Worm (Caenorhabditis elegans) whole organism, L1 larva: Measurements from ENCODE around the gene rnf-5.

Source experiments
- C04F5.9 ChIP-seq: sonication (generic microtip); optimal IDR thresholded peaks from 2 replicates; lab custom pipeline; 2016; ENCODE audit warnings: missing genetic modification characterization, missing compliant biosample characterization
- C16A3.4 ChIP-seq: fragments of 150-350 bp; optimal IDR thresholded peaks from 2 replicates; lab custom pipeline; 2014; ENCODE audit warnings: missing biosample characterization, missing genetic modification characterization
- F16B12.6 ChIP-seq: fragments of 150-350 bp; optimal IDR thresholded peaks from 2 replicates; lab custom pipeline; 2014; ENCODE audit warnings: missing biosample characterization, missing genetic modification characterization
- alr-1 ChIP-seq: fragments of 200-800 bp; sonication (Bioruptor generic); optimal IDR thresholded peaks from 2 replicates; lab custom pipeline; 2018; ENCODE audit warnings: borderline replicate concordance, mild to moderate bottlenecking, missing genetic modification characterization, missing compliant biosample characterization
- aly-2 ChIP-seq: fragments of 150-350 bp; optimal IDR thresholded peaks from 2 replicates; lab custom pipeline; 2014; ENCODE audit warnings: missing biosample characterization, missing genetic modification characterization
- blmp-1 ChIP-seq: fragments of 150-350 bp; optimal IDR thresholded peaks from 2 replicates; lab custom pipeline; 2014; ENCODE audit warnings: missing biosample characterization, missing genetic modification characterization
- ceh-8 ChIP-seq: fragments of 200-800 bp; sonication (Bioruptor generic); optimal IDR thresholded peaks from 2 replicates; lab custom pipeline; 2018; ENCODE audit warnings: mild to moderate bottlenecking, missing genetic modification characterization, moderate library complexity, missing compliant biosample characterization
- ceh-82 ChIP-seq, 3 experiments: fragments of 150-350 bp in 1 of 3; sonication (generic microtip) in 2 of 3; optimal IDR thresholded peaks; 2 replicates each; lab custom pipeline; 2014 to 2017; ENCODE audit warnings: missing biosample characterization in 3 of 3, missing genetic modification characterization in 3 of 3
- ceh-88 ChIP-seq: fragments of 200-800 bp; sonication (Bioruptor generic); IDR thresholded peaks from 2 replicates; pipeline ENCODE4 v1.3.6; 2022; ENCODE audit warnings: missing genetic modification characterization, missing compliant biosample characterization
- dpl-1 ChIP-seq, 3 experiments: fragments of 150-350 bp in 2 of 3; sonication (generic microtip) in 1 of 3; optimal IDR thresholded peaks; 2 replicates each; lab custom pipeline; 2014 to 2017; ENCODE audit warnings: missing biosample characterization in 3 of 3, missing genetic modification characterization in 3 of 3, missing genetic modification reagents in 3 of 3
- dsc-1 ChIP-seq: sonication (generic microtip); optimal IDR thresholded peaks from 2 replicates; lab custom pipeline; 2016; ENCODE audit warnings: mild to moderate bottlenecking, missing genetic modification characterization, missing compliant biosample characterization
- efl-1 ChIP-seq, 4 experiments: fragments of 150-350 bp; optimal IDR thresholded peaks in 3 of 4; peaks in 1 of 4; 1 replicate in 1 of 4; 2 replicates in 3 of 4; lab custom pipeline; 2014; ENCODE audit warnings: missing biosample characterization in 2 of 4, missing genetic modification characterization in 2 of 4, missing genetic modification reagents in 2 of 4
- egl-13 ChIP-seq: sonication (generic microtip); optimal IDR thresholded peaks from 2 replicates; lab custom pipeline; 2016; ENCODE audit warnings: missing genotype, missing genetic modification reagents, missing genetic modification characterization, missing compliant biosample characterization
- egl-27 ChIP-seq, 2 experiments: fragments of 150-350 bp in 1 of 2; sonication (generic microtip); optimal IDR thresholded peaks; 3 replicates each; lab custom pipeline; 2017 to 2018; ENCODE audit warnings: missing biosample characterization in 2 of 2, missing genetic modification characterization in 2 of 2, missing genetic modification reagents in 2 of 2
- ets-5 ChIP-seq: fragments of 200-800 bp; sonication (Bioruptor generic); IDR thresholded peaks from 2 replicates; pipeline ENCODE4 v1.3.6; 2022; ENCODE audit warnings: missing genetic modification characterization, missing compliant biosample characterization
- fkh-4 ChIP-seq: sonication (generic microtip); optimal IDR thresholded peaks from 2 replicates; lab custom pipeline; 2016; ENCODE audit warnings: missing compliant biosample characterization, missing genetic modification characterization, borderline replicate concordance
- fkh-8 ChIP-seq: sonication (generic microtip); optimal IDR thresholded peaks from 2 replicates; lab custom pipeline; 2016; ENCODE audit warnings: mild to moderate bottlenecking, missing genetic modification characterization, missing compliant biosample characterization
- grh-1 ChIP-seq: fragments of 200-800 bp; sonication (Bioruptor generic); IDR thresholded peaks from 2 replicates; pipeline ENCODE4 v1.3.6; 2022; ENCODE audit warnings: missing genetic modification reagents, missing genetic modification characterization, missing compliant biosample characterization
- hlh-4 ChIP-seq: sonication (generic microtip); optimal IDR thresholded peaks from 2 replicates; lab custom pipeline; 2016; ENCODE audit warnings: mild to moderate bottlenecking, missing genetic modification characterization, missing compliant biosample characterization
- irx-1 ChIP-seq: sonication (generic microtip); optimal IDR thresholded peaks from 2 replicates; lab custom pipeline; 2016; ENCODE audit warnings: missing genetic modification characterization, missing compliant biosample characterization
- isw-1 ChIP-seq: fragments of 200-800 bp; sonication (Bioruptor generic); IDR thresholded peaks from 2 replicates; pipeline ENCODE4 v1.3.6; 2022; ENCODE audit warnings: missing genetic modification characterization, missing compliant biosample characterization
- jun-1 ChIP-seq: fragments of 150-350 bp; optimal IDR thresholded peaks from 2 replicates; lab custom pipeline; 2014; ENCODE audit warnings: missing biosample characterization, missing genetic modification reagents, missing genetic modification characterization
- lin-13 ChIP-seq: fragments of 150-350 bp; optimal IDR thresholded peaks from 2 replicates; lab custom pipeline; 2014; ENCODE audit warnings: missing biosample characterization, missing genetic modification reagents, missing genetic modification characterization
- lin-14 ChIP-seq: fragments of 200-800 bp; sonication (Bioruptor generic); optimal IDR thresholded peaks from 2 replicates; lab custom pipeline; 2018; ENCODE audit warnings: mild to moderate bottlenecking, missing genetic modification characterization, moderate library complexity, missing compliant biosample characterization
- lin-39 ChIP-seq: fragments of 150-350 bp; optimal IDR thresholded peaks from 2 replicates; lab custom pipeline; 2014; ENCODE audit warnings: missing biosample characterization, missing genetic modification reagents, missing genetic modification characterization
- mab-9 ChIP-seq: fragments of 200-800 bp; sonication (Bioruptor generic); IDR thresholded peaks from 2 replicates; pipeline ENCODE4 v1.3.6; 2022; ENCODE audit warnings: missing genetic modification reagents, missing genetic modification characterization, missing compliant biosample characterization
- mdl-1 ChIP-seq, 2 experiments: fragments of 150-350 bp; optimal IDR thresholded peaks; 2 replicates each; lab custom pipeline; 2014 to 2017; ENCODE audit warnings: missing biosample characterization in 2 of 2, missing genetic modification characterization in 2 of 2, inconsistent platforms in 1 of 2
- mef-2 ChIP-seq: fragments of 150-350 bp; optimal IDR thresholded peaks from 2 replicates; lab custom pipeline; 2014; ENCODE audit warnings: missing biosample characterization, missing genetic modification characterization
- nhr-19 ChIP-seq: fragments of 200-800 bp; sonication (Bioruptor generic); conservative IDR thresholded peaks from 2 replicates; pipeline ENCODE4 v1.3.6; 2022; ENCODE audit warnings: missing genetic modification characterization, missing compliant biosample characterization
- nhr-20 ChIP-seq: sonication (generic microtip); optimal IDR thresholded peaks from 2 replicates; lab custom pipeline; 2016; ENCODE audit warnings: mild to moderate bottlenecking, missing genetic modification characterization, missing compliant biosample characterization
- nhr-28 ChIP-seq: fragments of 150-350 bp; optimal IDR thresholded peaks from 2 replicates; lab custom pipeline; 2014; ENCODE audit warnings: missing biosample characterization, missing genetic modification characterization
- nhr-47 ChIP-seq: sonication (generic microtip); optimal IDR thresholded peaks from 2 replicates; lab custom pipeline; 2016; ENCODE audit warnings: mild to moderate bottlenecking, missing genetic modification characterization, moderate library complexity, missing compliant biosample characterization
- nhr-71 ChIP-seq: sonication (generic microtip); optimal IDR thresholded peaks from 2 replicates; lab custom pipeline; 2016; ENCODE audit warnings: mild to moderate bottlenecking, missing genetic modification characterization, moderate library complexity, missing compliant biosample characterization
- nhr-77 ChIP-seq: fragments of 150-350 bp; optimal IDR thresholded peaks from 2 replicates; lab custom pipeline; 2014; ENCODE audit warnings: missing biosample characterization, missing genetic modification characterization
- nhr-84 ChIP-seq: sonication (generic microtip); optimal IDR thresholded peaks from 2 replicates; lab custom pipeline; 2017; ENCODE audit warnings: missing biosample characterization, missing genetic modification characterization
- nhr-90 ChIP-seq: sonication (generic microtip); optimal IDR thresholded peaks from 2 replicates; lab custom pipeline; 2016; ENCODE audit warnings: mild to moderate bottlenecking, missing genetic modification characterization, missing compliant biosample characterization; ENCODE audit not compliant: poor library complexity
- pag-3 ChIP-seq: sonication (generic microtip); optimal IDR thresholded peaks from 2 replicates; lab custom pipeline; 2017; ENCODE audit warnings: missing genetic modification characterization, mild to moderate bottlenecking, missing compliant biosample characterization, antibody characterized with exemption, borderline replicate concordance; ENCODE audit not compliant: insufficient read depth
- pqm-1 ChIP-seq: sonication (generic microtip); optimal IDR thresholded peaks from 3 replicates; lab custom pipeline; 2017; ENCODE audit warnings: missing biosample characterization, missing genetic modification characterization
- rnt-1 ChIP-seq: sonication (generic microtip); optimal IDR thresholded peaks from 2 replicates; lab custom pipeline; 2016; ENCODE audit warnings: mild to moderate bottlenecking, missing genetic modification characterization, moderate library complexity, missing compliant biosample characterization
- sox-4 ChIP-seq: sonication (generic microtip); optimal IDR thresholded peaks from 2 replicates; lab custom pipeline; 2016; ENCODE audit warnings: missing genetic modification characterization, missing compliant biosample characterization
- sptf-1 ChIP-seq: fragments of 150-350 bp; optimal IDR thresholded peaks from 2 replicates; lab custom pipeline; 2014; ENCODE audit warnings: missing biosample characterization, missing genetic modification characterization
- sup-37 ChIP-seq: fragments of 200-800 bp; sonication (Bioruptor generic); optimal IDR thresholded peaks from 2 replicates; lab custom pipeline; 2018; ENCODE audit warnings: mild to moderate bottlenecking, missing genetic modification characterization, missing compliant biosample characterization
- swsn-7 ChIP-seq: sonication (generic microtip); optimal IDR thresholded peaks from 2 replicates; lab custom pipeline; 2016; ENCODE audit warnings: missing genetic modification characterization, missing compliant biosample characterization
- tlp-1 ChIP-seq: fragments of 150-350 bp; optimal IDR thresholded peaks from 2 replicates; lab custom pipeline; 2014; ENCODE audit warnings: missing biosample characterization, missing genetic modification characterization
- unc-130 ChIP-seq: fragments of 150-350 bp; optimal IDR thresholded peaks from 2 replicates; lab custom pipeline; 2017; ENCODE audit warnings: missing biosample characterization, missing genetic modification characterization, inconsistent platforms
- unc-98 ChIP-seq: fragments of 200-800 bp; sonication (Bioruptor generic); IDR thresholded peaks from 2 replicates; pipeline ENCODE4 v1.3.6; 2022; ENCODE audit warnings: missing genetic modification characterization, missing compliant biosample characterization
- zag-1 ChIP-seq: fragments of 150-350 bp; optimal IDR thresholded peaks from 2 replicates; lab custom pipeline; 2014; ENCODE audit warnings: missing biosample characterization, missing genetic modification characterization
- zip-4 ChIP-seq: fragments of 200-800 bp; sonication (Bioruptor generic); optimal IDR thresholded peaks from 2 replicates; lab custom pipeline; 2018; ENCODE audit warnings: mild to moderate bottlenecking, missing genetic modification characterization, moderate library complexity, missing compliant biosample characterization

rnf-5 gene

ce11 chrIII:4150919-4151318, 15.7 kb downstream of the rnf-5 start (continued):
- TF ChIP-seq mab-9 (GFP tag; lab: Robert Waterston, UW) = no peak
- TF ChIP-seq unc-130 = peak; percentile 89
- TF ChIP-seq zag-1 (tag; lab: Kevin White, UChicago) = no peak
- TF ChIP-seq egl-13 = no peak
- peak; percentile 66 for TF ChIP-seq irx-1 (tag; lab: Kevin White, UChicago)
- TF ChIP-seq lin-39 (tag; lab: Kevin White, UChicago) = peak; percentile 27
- TF ChIP-seq nhr-71 (tag; lab: Kevin White, UChicago) = peak; percentile 85
- peak; percentile 17 for TF ChIP-seq jun-1 (tag; lab: Kevin White, UChicago)
- TF ChIP-seq blmp-1 (tag; lab: Kevin White, UChicago) = peak; percentile 45
- TF ChIP-seq C04F5.9 (tag; lab: Kevin White, UChicago) = peak; percentile 20
- no peak for TF ChIP-seq pag-3 (tag; lab: Kevin White, UChicago)
- no peak for TF ChIP-seq hlh-4 (tag; lab: Kevin White, UChicago)
- peak; percentile 96 to 98 for TF ChIP-seq efl-1 (optimal IDR thresholded peaks at IDR 0.05; lab: Kevin White, UChicago)
- peak; percentile 99 to 100 for TF ChIP-seq efl-1 (GFP tag; optimal IDR thresholded peaks at IDR 0.05 in 1 of 2; lab: Kevin White, UChicago)
- no peak for TF ChIP-seq egl-27 (tag; optimal IDR thresholded peaks at IDR 0.05; lab: Kevin White, UChicago)
- TF ChIP-seq aly-2 (tag; lab: Kevin White, UChicago) = no peak
- peak; percentile 73 for TF ChIP-seq swsn-7 (tag; lab: Kevin White, UChicago)
- no peak for TF ChIP-seq unc-98 (GFP tag; lab: Robert Waterston, UW)
- TF ChIP-seq dpl-1 (GFP tag; optimal IDR thresholded peaks at IDR 0.05; lab: Kevin White, UChicago) = peak; percentile 97 to 99 (median 98)
- peak; percentile 34 for TF ChIP-seq lin-13 (GFP tag; lab: Kevin White, UChicago)
- TF ChIP-seq nhr-90 = peak; percentile 58
- peak; percentile 74 for TF ChIP-seq isw-1 (GFP tag; lab: Robert Waterston, UW)
- peak; percentile 78 for TF ChIP-seq lin-14 (GFP tag; lab: Kevin White, UChicago)
- peak; percentile 33 to 79 (median 37) for TF ChIP-seq ceh-82 (tag; optimal IDR thresholded peaks at IDR 0.05; lab: Kevin White, UChicago)
- no peak for TF ChIP-seq nhr-84 (tag; lab: Kevin White, UChicago)
- TF ChIP-seq grh-1 (GFP tag; lab: Robert Waterston, UW) = peak; percentile 35; the same call in 1 of the 2 replicates
- peak; percentile 76 for TF ChIP-seq C16A3.4 (tag; lab: Kevin White, UChicago)
- TF ChIP-seq nhr-28 = no peak
- TF ChIP-seq alr-1 (tag; lab: Kevin White, UChicago) = no peak
- TF ChIP-seq zip-4 (GFP tag; lab: Kevin White, UChicago) = peak; percentile 12
- peak; percentile 81 for TF ChIP-seq nhr-19 (GFP tag; lab: Robert Waterston, UW)
- no peak for TF ChIP-seq fkh-4 (tag; lab: Kevin White, UChicago)
- peak in 1 of 2 experiments; percentile 67 for TF ChIP-seq mdl-1 (tag; optimal IDR thresholded peaks at IDR 0.05; lab: Kevin White, UChicago)
- TF ChIP-seq nhr-47 = peak; percentile 78
- TF ChIP-seq F16B12.6 (tag; lab: Kevin White, UChicago) = peak; percentile 97
- peak; percentile 42; the same call in 1 of the 2 replicates for TF ChIP-seq ceh-88 (GFP tag; lab: Robert Waterston, UW)
- peak; percentile 76 for TF ChIP-seq rnt-1 (tag; lab: Kevin White, UChicago)
- TF ChIP-seq sptf-1 (tag; lab: Kevin White, UChicago) = no peak
- no peak for TF ChIP-seq mef-2 (tag; lab: Kevin White, UChicago)
- TF ChIP-seq sup-37 (GFP tag; lab: Kevin White, UChicago) = no peak
- peak; percentile 87 for TF ChIP-seq nhr-20 (tag; lab: Kevin White, UChicago)
- TF ChIP-seq nhr-77 (tag; lab: Kevin White, UChicago) = peak; percentile 15
- no peak for TF ChIP-seq ets-5
- no peak for TF ChIP-seq tlp-1 (tag; lab: Kevin White, UChicago)
- TF ChIP-seq fkh-8 = peak; percentile 76
- peak; percentile 58 for TF ChIP-seq dsc-1
- no peak for TF ChIP-seq pqm-1
- TF ChIP-seq sox-4 (tag; lab: Kevin White, UChicago) = peak; percentile 29
- TF ChIP-seq ceh-8 (GFP tag; lab: Kevin White, UChicago) = no peak
